Worm (Caenorhabditis elegans) whole organism, mixed stage, embryonic: ENCODE data around the gene C18E9.8.

Source experiments
- cnd-1 ChIP-seq: fragments of 200-800 bp; sonication (Bioruptor generic); optimal IDR thresholded peaks from 2 replicates; lab custom pipeline; 2018; ENCODE audit warnings: mild to moderate bottlenecking, missing genetic modification characterization, missing compliant biosample characterization
- snpc-4 ChIP-seq: fragments of 150-350 bp; optimal IDR thresholded peaks from 2 replicates; lab custom pipeline; 2014; ENCODE audit warnings: missing biosample characterization, missing genetic modification characterization

DNA sequence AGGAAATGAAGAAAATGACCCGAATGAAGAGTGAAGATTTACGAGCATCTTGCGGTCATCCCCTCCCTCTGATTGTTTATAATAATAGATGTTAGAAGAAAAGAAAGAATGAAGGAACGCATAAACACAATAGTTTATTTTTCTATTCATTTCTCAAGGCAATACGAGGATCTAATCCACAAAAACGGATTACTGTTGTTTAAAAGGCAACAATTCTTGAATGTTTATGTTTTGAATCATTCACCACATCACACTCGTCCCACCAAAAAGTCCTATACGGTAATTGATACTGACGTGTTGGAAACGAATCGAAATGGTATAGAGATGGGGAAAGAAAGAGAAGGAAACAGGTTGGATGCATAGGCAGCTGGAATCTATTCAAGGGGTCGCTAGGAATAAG, 33.8 kb upstream of the C18E9.8 start:
- TF ChIP-seq snpc-4 (tag; lab: Kevin White, UChicago): no peak
- no peak for TF ChIP-seq cnd-1 (tag; lab: Kevin White, UChicago)
